Worm (Caenorhabditis elegans): ENCODE measurements around the gene R53.8.

R53.8 gene

DNA sequence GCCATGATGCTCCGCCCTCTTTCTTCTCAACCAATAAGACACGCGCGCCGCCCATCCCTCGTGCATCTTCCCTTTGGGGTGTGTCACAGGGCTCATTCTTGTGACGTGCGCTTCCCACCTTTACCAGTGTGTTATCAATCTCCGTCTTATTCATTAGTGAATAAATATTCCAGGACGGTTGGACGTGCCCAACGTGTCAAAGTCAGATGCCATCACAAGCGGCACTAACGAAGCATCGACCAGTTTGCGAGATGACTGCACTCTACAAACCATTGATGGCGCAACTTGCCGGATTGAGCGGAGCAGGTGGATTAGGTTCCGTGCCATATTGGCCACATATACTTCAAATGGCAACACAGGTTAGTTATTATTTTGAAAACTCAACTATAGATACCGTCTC is 16.4 kb upstream of the R53.8 start:
- no peak for TF ChIP-seq unc-62 (GFP tag; optimal IDR thresholded peaks at IDR 0.05)

DNA sequence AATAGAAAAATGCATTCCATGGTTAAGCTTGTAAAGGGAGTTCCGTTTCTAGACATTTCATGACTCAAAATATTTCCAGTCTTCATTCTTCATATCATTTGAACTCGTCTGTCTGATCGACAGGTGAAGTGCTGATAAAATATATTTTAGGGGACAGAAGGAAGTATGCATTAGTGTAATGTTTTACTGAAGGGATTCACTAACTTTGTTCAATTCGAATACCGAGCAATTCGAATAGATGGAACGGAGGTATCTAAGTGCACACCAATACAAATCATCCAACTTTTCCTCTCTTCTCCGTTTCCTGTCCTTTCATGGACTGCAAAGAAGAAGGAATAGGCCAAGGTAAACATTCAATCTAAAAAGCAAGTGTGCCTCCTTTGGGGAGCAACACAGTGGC is 12.7 kb upstream of the R53.8 start:
- no peak for TF ChIP-seq unc-62 (GFP tag; optimal IDR thresholded peaks at IDR 0.05)

- TF ChIP-seq unc-62 (GFP tag; optimal IDR thresholded peaks at IDR 0.05), result no peak
These were observed 11.2 kb upstream of the R53.8 start for ce11 chrII:9965325-9965724.

- no peak for TF ChIP-seq unc-62 (GFP tag; optimal IDR thresholded peaks at IDR 0.05)
These were observed 9.6 kb upstream of the R53.8 start, which contains the start of gene dtmk-1 for ce11 chrII:9966954-9967353. dtmk-1 (minus strand) TSS chrII:9967099.

DNA sequence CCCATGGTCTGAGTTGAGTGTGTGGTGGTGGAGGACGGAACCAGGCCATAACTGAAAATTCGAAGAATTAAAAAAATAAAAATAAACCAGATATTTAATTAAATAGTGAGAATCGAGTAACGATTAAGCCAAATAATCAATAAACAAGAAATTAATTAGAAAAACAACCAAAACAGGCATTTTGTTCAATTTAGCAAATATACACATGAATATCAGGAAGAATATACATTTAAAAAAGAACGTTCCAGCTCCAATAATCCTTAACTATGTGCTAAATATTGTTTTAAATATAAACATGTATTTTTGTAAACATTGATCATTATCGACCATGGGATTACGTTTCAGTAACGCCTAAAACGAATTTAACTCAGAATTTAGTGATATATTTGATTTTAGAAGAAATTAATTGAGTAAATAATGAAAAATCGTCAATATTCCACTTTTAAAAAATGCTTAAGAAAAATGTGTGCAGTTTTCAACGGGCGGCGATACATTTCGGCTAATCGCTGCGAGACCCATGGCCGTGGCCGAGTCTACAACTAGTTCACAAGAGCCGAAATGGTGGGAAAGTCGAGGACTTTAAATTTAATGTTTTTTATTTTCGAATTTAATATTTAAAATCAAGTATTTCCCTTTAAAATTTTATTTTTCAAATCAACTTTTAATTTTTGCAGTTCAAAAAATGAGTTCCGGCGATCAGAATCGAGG is 8.4 kb upstream of the R53.8 start, which contains the start of the genes R53.4 and psf-1:
Gene R53.4, minus strand, starts transcription at position 51 of the 708 bp plus-strand sequence.
Gene psf-1, plus strand, starts transcription at position 675 of the 708 bp plus-strand sequence.
- TF ChIP-seq unc-62 (GFP tag; optimal IDR thresholded peaks at IDR 0.05), result no peak

DNA sequence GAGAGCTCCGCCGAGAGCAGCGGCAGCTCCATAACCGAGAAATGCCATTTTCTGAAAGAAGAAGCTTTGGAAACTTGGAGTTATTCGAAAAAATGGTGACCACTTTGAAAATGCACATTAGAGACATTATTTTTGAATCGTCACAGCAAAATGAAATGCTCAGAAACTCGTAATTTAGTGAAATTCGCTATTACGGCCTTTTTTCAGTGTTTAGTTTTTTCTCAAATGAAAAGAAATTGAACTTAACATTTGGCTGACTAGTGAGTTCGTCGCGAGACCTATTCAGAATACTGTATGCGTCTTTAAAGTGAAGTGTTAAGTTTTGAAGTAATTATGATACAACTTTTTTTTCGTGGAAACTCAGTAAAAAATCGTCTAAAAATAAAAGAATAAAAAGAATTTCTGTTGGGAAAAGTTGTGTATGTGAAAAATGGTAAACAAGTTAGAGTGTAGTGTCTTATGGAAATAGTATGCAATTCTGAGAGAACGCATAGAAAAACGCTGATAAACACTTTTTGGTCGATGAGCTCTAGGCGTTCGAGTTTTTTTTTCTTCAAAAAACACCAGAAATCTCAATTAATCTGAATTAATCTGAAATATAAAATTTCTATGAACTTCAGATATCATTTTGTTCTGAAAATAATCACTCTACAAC is 5.9 kb upstream of the R53.8 start, which contains the start of gene R53.5:
Gene R53.5, minus strand, starts transcription at position 51 of the 655 bp plus-strand sequence.
- TF ChIP-seq unc-62 (GFP tag; optimal IDR thresholded peaks at IDR 0.05), result no peak

- TF ChIP-seq unc-62 (GFP tag; optimal IDR thresholded peaks at IDR 0.05), result no peak
These were observed 2.3 kb upstream of the R53.8 start for ce11 chrII:9974210-9974609.

DNA sequence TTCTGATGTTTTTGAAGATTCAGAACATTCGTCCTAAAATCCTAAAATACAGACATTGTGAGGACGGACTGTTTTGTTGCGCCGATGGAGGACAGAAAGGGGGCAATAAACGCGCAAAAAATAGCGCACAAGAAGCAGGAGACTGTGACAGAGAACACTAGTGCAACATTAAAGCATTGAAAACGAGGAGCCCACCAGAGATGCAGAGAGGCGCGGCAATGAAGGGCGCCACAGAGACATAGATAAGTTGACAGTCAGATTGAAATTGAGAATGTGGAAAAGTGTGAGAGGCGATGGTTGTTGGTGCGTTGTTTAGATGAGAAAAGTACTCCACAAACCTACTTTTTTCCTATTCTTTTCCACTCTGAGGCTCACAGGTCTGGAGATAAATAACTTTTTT is 1.5 kb upstream of the R53.8 start, which contains the start of gene aakg-5:
Gene aakg-5, minus strand, starts transcription at position 159 of the 400 bp plus-strand sequence.
- TF ChIP-seq unc-62 (GFP tag; optimal IDR thresholded peaks at IDR 0.05), result no peak

DNA sequence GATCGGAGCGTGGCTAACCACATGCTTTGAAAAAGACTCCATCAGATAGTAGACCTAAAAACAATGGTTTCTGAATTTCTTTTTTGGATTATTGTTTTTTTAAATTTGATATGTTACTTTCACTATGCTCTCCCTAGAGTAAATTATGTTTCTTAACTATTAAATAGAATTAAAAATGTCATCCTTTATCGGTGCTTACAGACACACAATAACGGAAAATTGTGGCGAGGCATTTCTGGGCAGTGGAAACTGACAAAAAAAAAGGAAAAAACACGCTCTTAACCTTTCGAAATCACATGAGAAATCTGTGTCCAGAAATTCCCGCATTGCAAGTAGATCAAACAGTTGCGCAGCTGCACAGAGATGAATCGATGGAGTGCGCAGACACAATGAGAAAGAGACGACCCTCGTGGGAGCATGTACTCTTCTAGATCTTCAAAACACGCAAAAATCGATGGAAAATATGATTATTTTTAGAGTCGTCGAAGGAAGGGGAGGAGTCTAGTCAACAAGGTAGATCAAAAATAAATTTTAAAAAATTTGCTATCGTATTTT is 3.6 kb downstream of the R53.8 start, which contains the start of gene ZK892.6:
Gene ZK892.6, minus strand, starts transcription at position 51 of the 555 bp plus-strand sequence.
- TF ChIP-seq unc-62 (GFP tag; optimal IDR thresholded peaks at IDR 0.05), result no peak

DNA sequence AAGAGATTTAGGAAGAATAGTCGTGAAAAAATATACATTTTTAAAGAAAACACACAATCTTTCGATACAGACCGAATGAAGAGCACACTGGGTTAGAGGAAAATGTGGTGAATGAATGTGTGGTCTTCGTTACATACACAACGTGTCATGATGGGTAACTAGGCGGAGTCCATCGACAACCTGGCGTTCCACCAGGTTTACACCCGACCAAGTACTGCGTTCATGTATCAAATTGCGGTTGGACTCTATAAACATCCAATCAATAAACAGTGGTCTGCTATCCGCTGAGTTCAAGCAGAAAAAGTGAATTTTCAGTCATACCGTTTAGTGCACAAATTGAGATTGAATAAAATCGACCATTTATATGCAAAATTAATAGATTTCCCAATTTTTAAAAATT is 5.3 kb downstream of the R53.8 start, which contains the start of gene sdz-38:
Gene sdz-38, minus strand, starts transcription at position 101 of the 400 bp plus-strand sequence.
- TF ChIP-seq unc-62 (GFP tag; optimal IDR thresholded peaks at IDR 0.05), result no peak

DNA sequence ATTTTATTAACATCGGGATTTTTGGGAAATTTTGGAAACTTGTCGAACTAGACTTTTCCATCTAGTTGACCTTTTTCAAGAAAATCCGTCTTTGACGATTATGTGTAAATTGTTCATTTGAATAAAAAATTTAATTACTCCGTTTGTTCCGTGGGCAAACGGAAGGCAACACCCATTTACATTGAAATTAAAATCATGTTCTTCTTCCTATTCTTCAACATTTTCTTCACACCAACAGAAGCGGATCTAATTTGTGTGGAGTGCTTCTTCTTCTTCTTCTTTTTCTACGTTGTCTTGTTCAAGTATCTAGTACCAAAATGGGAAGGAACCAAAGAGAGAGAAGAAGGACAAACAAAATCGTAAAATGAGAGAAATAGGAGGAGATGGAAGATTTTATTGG is 5.9 kb downstream of the R53.8 start:
- TF ChIP-seq unc-62 (GFP tag; optimal IDR thresholded peaks at IDR 0.05), result no peak

DNA sequence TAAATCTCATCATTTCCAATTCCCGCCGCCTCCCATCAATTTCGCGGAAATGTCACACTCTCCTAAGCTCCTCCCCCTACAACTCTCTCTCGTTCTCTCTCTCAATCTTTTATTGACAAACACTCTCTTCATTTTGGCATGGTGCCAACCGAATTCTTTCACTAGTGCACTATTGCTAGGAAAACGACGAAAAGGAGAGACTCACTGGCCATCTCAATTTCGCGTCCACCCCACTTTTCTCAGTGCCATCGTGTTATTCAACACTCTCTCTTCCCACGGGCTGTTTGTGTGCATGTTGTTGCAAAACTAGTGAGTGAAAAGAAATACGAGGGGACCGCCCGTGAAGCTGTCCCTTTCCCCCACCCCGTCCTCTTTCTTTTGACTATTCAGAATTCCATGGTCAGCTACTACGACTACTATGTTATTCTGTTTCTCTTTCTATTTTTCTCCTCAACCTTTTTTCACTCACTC is 8.4 kb downstream of the R53.8 start:
- no peak for TF ChIP-seq unc-62 (GFP tag; optimal IDR thresholded peaks at IDR 0.05)

DNA sequence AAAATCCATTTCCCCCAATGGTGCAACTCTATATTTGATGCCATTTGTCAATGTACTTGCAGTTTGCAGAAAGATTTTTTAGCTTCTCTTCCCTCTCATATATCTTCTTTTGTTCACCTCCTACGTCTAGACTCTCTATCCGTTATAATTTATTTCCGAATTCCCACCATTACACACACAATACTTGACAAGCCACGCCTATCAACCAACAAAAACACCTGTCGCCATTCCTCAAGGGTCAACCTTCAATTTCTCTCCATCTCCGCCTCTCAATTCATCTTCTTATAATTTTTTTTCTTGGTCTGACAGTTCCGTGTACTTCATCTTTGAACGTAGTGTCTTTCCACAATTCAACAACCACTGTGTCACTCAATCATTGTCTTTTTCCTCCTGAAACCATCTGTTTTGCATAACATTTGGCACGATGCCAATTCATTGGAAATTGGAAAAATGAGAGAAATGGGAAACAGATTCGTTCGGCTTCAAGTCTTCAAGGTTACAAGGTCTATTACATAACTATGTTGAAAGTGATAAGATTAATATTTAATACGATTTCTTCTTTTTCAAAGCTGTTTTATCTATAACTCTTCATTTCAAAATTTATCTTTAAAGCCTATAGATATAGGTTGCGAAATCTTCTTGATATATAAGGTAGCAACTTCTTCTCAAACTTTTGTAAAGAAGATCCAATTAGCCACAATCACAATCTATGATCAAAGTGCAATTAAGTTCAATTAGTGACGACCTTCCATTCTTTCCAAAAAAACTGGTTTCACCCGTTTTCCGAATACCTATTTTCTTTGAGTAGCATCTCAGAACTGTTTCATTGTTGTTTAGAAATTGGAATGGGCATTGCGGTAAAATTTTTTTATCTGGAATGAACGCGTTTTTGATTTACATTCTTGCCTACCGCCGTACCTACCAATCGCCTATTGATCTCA is 10.4 kb downstream of the R53.8 start:
- TF ChIP-seq unc-62 (GFP tag; optimal IDR thresholded peaks at IDR 0.05), result no peak

DNA sequence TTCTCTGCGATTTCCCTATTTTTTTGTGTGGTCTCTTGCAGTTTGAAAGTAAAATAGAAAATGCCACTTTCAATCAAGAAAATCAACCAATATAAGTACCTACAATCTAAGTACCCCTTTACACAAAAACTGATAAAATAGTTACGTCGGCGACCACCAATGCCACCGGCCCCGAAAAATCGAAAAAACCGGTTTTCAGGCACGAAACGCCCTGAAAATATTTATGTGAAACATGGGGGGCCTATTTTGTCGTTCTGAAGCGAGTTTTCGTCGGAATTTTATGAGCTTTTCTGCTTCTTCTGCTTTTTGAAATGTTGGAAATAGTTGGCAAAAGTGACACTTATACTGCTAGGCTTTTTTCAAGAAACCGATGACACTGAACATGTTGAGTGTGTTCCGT is 12.1 kb downstream of the R53.8 start:
- no peak for TF ChIP-seq unc-62 (GFP tag; optimal IDR thresholded peaks at IDR 0.05)

- no peak for TF ChIP-seq unc-62 (GFP tag; optimal IDR thresholded peaks at IDR 0.05)
These were observed 13.0 kb downstream of the R53.8 start for ce11 chrII:9989533-9989932.
